Fruit fly (Drosophila melanogaster) whole organism, prepupa: ENCODE measurements around the gene sinu.

Experiments used
- CG11762 ChIP-seq: fragments of 200-800 bp; sonication (Bioruptor generic); optimal IDR thresholded peaks from 3 replicates; lab custom pipeline; 2016; ENCODE audit warnings: missing biosample characterization, missing genetic modification characterization; ENCODE audit not compliant: insufficient read depth
- CG16779 ChIP-seq: fragments of 200-800 bp; sonication (Bioruptor generic); optimal IDR thresholded peaks from 3 replicates; lab custom pipeline; 2017; ENCODE audit warnings: missing biosample characterization, mild to moderate bottlenecking, missing genetic modification characterization
- CG3032 ChIP-seq: fragments of 200-800 bp; optimal IDR thresholded peaks from 2 replicates; lab custom pipeline; 2019; ENCODE audit warnings: missing biosample characterization, mild to moderate bottlenecking, missing genetic modification characterization, moderate library complexity
- CG8119 ChIP-seq: fragments of 200-800 bp; sonication (Bioruptor generic); IDR thresholded peaks from 3 replicates; pipeline ENCODE4 v1.3.6; 2022; ENCODE audit warnings: missing biosample characterization, missing genetic modification characterization
- CG9139 ChIP-seq: fragments of 200-800 bp; sonication (Bioruptor generic); optimal IDR thresholded peaks from 3 replicates; lab custom pipeline; 2017; ENCODE audit warnings: missing biosample characterization, mild to moderate bottlenecking, missing genetic modification characterization
- acj6 ChIP-seq: fragments of 200-800 bp; sonication (Bioruptor generic); optimal IDR thresholded peaks from 3 replicates; lab custom pipeline; 2016; ENCODE audit warnings: missing biosample characterization, missing genetic modification characterization
- dsx ChIP-seq: fragments of 200-800 bp; optimal IDR thresholded peaks from 3 replicates; lab custom pipeline; 2019; ENCODE audit warnings: missing biosample characterization, mild to moderate bottlenecking, missing genetic modification characterization, moderate library complexity; ENCODE audit not compliant: poor library complexity, severe bottlenecking
- fd59A ChIP-seq: fragments of 200-800 bp; sonication (Bioruptor generic); optimal IDR thresholded peaks from 2 replicates; lab custom pipeline; 2017; ENCODE audit warnings: missing biosample characterization, mild to moderate bottlenecking, missing genetic modification characterization, missing genetic modification reagents
- lz ChIP-seq: fragments of 200-800 bp; sonication (Bioruptor generic); optimal IDR thresholded peaks from 3 replicates; lab custom pipeline; 2016; ENCODE audit warnings: missing biosample characterization, missing genetic modification characterization
- net ChIP-seq: fragments of 200-800 bp; sonication (Bioruptor generic); optimal IDR thresholded peaks from 3 replicates; lab custom pipeline; 2016; ENCODE audit warnings: missing biosample characterization, missing genetic modification characterization
- spab ChIP-seq: fragments of 200-800 bp; sonication (Bioruptor generic); optimal IDR thresholded peaks from 2 replicates; lab custom pipeline; 2017; ENCODE audit warnings: missing biosample characterization, mild to moderate bottlenecking, missing genetic modification characterization, missing genetic modification reagents
- ss ChIP-seq, 2 experiments: fragments of 200-800 bp; sonication (Bioruptor generic); optimal IDR thresholded peaks; 2 replicates in 1 of 2; 3 replicates in 1 of 2; lab custom pipeline; 2017 to 2018; ENCODE audit warnings: mild to moderate bottlenecking in 2 of 2, missing biosample characterization in 2 of 2, missing genetic modification characterization in 2 of 2, moderate library complexity in 1 of 2
- topi ChIP-seq: fragments of 200-800 bp; sonication (Bioruptor generic); optimal IDR thresholded peaks from 3 replicates; lab custom pipeline; 2016; ENCODE audit warnings: missing biosample characterization, missing genetic modification characterization

- TF ChIP-seq ss (GFP tag; optimal IDR thresholded peaks at IDR 0.05; lab: Kevin White, UChicago) (no peak), net (GFP tag; lab: Kevin White, UChicago) (no peak), CG11762 (no peak), CG3032 (tag; lab: Kevin White, UChicago) (no peak), acj6 (GFP tag; lab: Kevin White, UChicago) (no peak), dsx (GFP tag; lab: Kevin White, UChicago) (no peak), lz (GFP tag; lab: Kevin White, UChicago) (no peak), CG16779 (tag; lab: Kevin White, UChicago) (no peak), CG8119 (no peak), spab (GFP tag; lab: Kevin White, UChicago) (no peak), topi (GFP tag; lab: Kevin White, UChicago) (no peak), CG9139 (no peak), fd59A (GFP tag; lab: Kevin White, UChicago) (no peak)
Measured at dm6 chr3L:5568361-5568760, 7.0 kb upstream of the sinu start.
